Fruit fly (Drosophila melanogaster): ENCODE measurements around the gene CG31463.

dm6 chr3R:8334982-8335381, 42.8 kb downstream of the CG31463 start:
- no peak for TF ChIP-seq usp (GFP tag; optimal IDR thresholded peaks at IDR 0.05)
- TF ChIP-seq EcR (GFP tag; optimal IDR thresholded peaks at IDR 0.05): no peak
- TF ChIP-seq pan (optimal IDR thresholded peaks at IDR 0.05): no peak
- no peak for TF ChIP-seq CG8478 (optimal IDR thresholded peaks at IDR 0.05)

Measured in whole organism.